Fruit fly (Drosophila melanogaster) whole organism, adult: ENCODE data around the gene CG15465.

Source experiments
- CG12768 ChIP-seq: fragments of 200-800 bp; sonication (Bioruptor generic); optimal IDR thresholded peaks from 2 replicates; lab custom pipeline; 2017; ENCODE audit warnings: missing biosample characterization, missing genetic modification characterization, mild to moderate bottlenecking, moderate library complexity, missing genetic modification reagents
- CG14711 ChIP-seq: fragments of 200-800 bp; sonication (Bioruptor generic); optimal IDR thresholded peaks from 2 replicates; lab custom pipeline; 2018; ENCODE audit warnings: missing biosample characterization, mild to moderate bottlenecking, missing genetic modification characterization, moderate library complexity
- CG1620 ChIP-seq: fragments of 200-800 bp; sonication (Bioruptor generic); optimal IDR thresholded peaks from 2 replicates; lab custom pipeline; 2016; ENCODE audit warnings: missing biosample characterization, missing genetic modification characterization
- CG5204 ChIP-seq: fragments of 200-800 bp; sonication (Bioruptor generic); optimal IDR thresholded peaks from 2 replicates; lab custom pipeline; 2016; ENCODE audit warnings: missing biosample characterization, missing genetic modification characterization
- CG7101 ChIP-seq: fragments of 200-800 bp; sonication (Bioruptor generic); optimal IDR thresholded peaks from 2 replicates; lab custom pipeline; 2018; ENCODE audit warnings: missing biosample characterization, mild to moderate bottlenecking, missing genetic modification characterization, moderate library complexity
- Clk ChIP-seq: fragments of 200-800 bp; sonication (Bioruptor generic); optimal IDR thresholded peaks from 2 replicates; lab custom pipeline; 2017; ENCODE audit warnings: missing biosample characterization, missing genetic modification characterization
- Crg-1 ChIP-seq: fragments of 200-800 bp; sonication (Bioruptor generic); optimal IDR thresholded peaks from 2 replicates; lab custom pipeline; 2016; ENCODE audit warnings: missing biosample characterization, missing genetic modification characterization
- Hr96 ChIP-seq: fragments of 200-800 bp; sonication (Bioruptor generic); optimal IDR thresholded peaks from 2 replicates; lab custom pipeline; 2016; ENCODE audit warnings: missing biosample characterization, missing genetic modification characterization
- Mnt ChIP-seq: fragments of 200-800 bp; sonication (Bioruptor generic); optimal IDR thresholded peaks from 2 replicates; lab custom pipeline; 2016; ENCODE audit warnings: missing biosample characterization, mild to moderate bottlenecking, missing genetic modification characterization
- cic ChIP-seq: fragments of 200-800 bp; sonication (Bioruptor generic); optimal IDR thresholded peaks from 2 replicates; lab custom pipeline; 2017; ENCODE audit warnings: missing biosample characterization, mild to moderate bottlenecking, missing genetic modification characterization, moderate library complexity
- cnc ChIP-seq, 2 experiments: fragments of >200 bp; optimal IDR thresholded peaks; 2 replicates each; lab custom pipeline; 2017
- ovo ChIP-seq: fragments of 200-800 bp; sonication (Bioruptor generic); optimal IDR thresholded peaks from 2 replicates; lab custom pipeline; 2016; ENCODE audit warnings: missing biosample characterization, missing genetic modification characterization
- pad ChIP-seq: fragments of 200-800 bp; sonication (Bioruptor generic); optimal IDR thresholded peaks from 3 replicates; lab custom pipeline; 2017; ENCODE audit warnings: missing biosample characterization, missing genetic modification characterization, mild to moderate bottlenecking, moderate library complexity, missing genetic modification reagents
- toe ChIP-seq: fragments of 200-800 bp; sonication (Bioruptor generic); optimal IDR thresholded peaks from 2 replicates; lab custom pipeline; 2016; ENCODE audit warnings: missing biosample characterization, missing genetic modification characterization

dm6 chrX:5085469-5085868, at the start of gene CG15465, which contains the start of gene rg:
- TF ChIP-seq Hr96 (no peak), ovo (GFP tag; lab: Kevin White, UChicago) (no peak), cic (GFP tag; lab: Kevin White, UChicago) (no peak), CG14711 (tag; lab: Kevin White, UChicago) (no peak), CG1620 (GFP tag; lab: Kevin White, UChicago) (peak; percentile 19), CG12768 (GFP tag; lab: Kevin White, UChicago) (no peak), CG5204 (no peak), Crg-1 (GFP tag; lab: Kevin White, UChicago) (no peak), toe (GFP tag; lab: Kevin White, UChicago) (no peak), Clk (no peak), CG7101 (tag; lab: Kevin White, UChicago) (no peak), Mnt (GFP tag; lab: Kevin White, UChicago) (no peak), pad (GFP tag; lab: Kevin White, UChicago) (no peak), cnc (optimal IDR thresholded peaks at IDR 0.05; lab: Kevin White, UChicago) (no peak)
